Fruit fly (Drosophila melanogaster) whole organism, embryonic: Measurements from ENCODE around the gene vkg.
A peak's percentile ranks its signal among the peaks of the same experiment; 100 is the strongest.

Experiments used
- B-H1 ChIP-seq: fragments of 200-800 bp; sonication (Bioruptor generic); IDR thresholded peaks from 3 replicates; pipeline ENCODE4 v1.3.6; 2022; ENCODE audit warnings: missing biosample characterization, missing genetic modification characterization
- CG10147 ChIP-seq: fragments of 200-800 bp; sonication (Bioruptor generic); optimal IDR thresholded peaks from 2 replicates; lab custom pipeline; 2019; ENCODE audit warnings: missing biosample characterization, mild to moderate bottlenecking, missing genetic modification characterization, moderate library complexity
- CG10366 ChIP-seq: fragments of 200-800 bp; sonication (Bioruptor generic); IDR thresholded peaks from 2 replicates; pipeline ENCODE4 v1.3.6; 2022; ENCODE audit warnings: missing biosample characterization, missing genetic modification characterization
- CG10979 ChIP-seq: fragments of 200-800 bp; sonication (Bioruptor generic); optimal IDR thresholded peaks from 2 replicates; lab custom pipeline; 2018; ENCODE audit warnings: missing biosample characterization, mild to moderate bottlenecking, missing genetic modification characterization, moderate library complexity
- CG11723 ChIP-seq: fragments of 200-800 bp; sonication (Bioruptor generic); optimal IDR thresholded peaks from 2 replicates; lab custom pipeline; 2017; ENCODE audit warnings: missing biosample characterization, mild to moderate bottlenecking, missing genetic modification characterization
- CG13775 ChIP-seq: fragments of 200-800 bp; sonication (Bioruptor generic); optimal IDR thresholded peaks from 3 replicates; lab custom pipeline; 2017; ENCODE audit warnings: missing biosample characterization, mild to moderate bottlenecking, missing genetic modification characterization
- CG1529 ChIP-seq: fragments of 200-800 bp; sonication (Bioruptor generic); optimal IDR thresholded peaks from 3 replicates; lab custom pipeline; 2018; ENCODE audit warnings: missing biosample characterization, missing genetic modification characterization
- CG15601 ChIP-seq: fragments of 200-800 bp; sonication (Bioruptor generic); optimal IDR thresholded peaks from 3 replicates; lab custom pipeline; 2019; ENCODE audit warnings: missing biosample characterization, mild to moderate bottlenecking, missing genetic modification characterization, moderate library complexity
- CG18764 ChIP-seq: fragments of 200-800 bp; sonication (Bioruptor generic); optimal IDR thresholded peaks from 3 replicates; lab custom pipeline; 2016; ENCODE audit warnings: missing biosample characterization, missing genetic modification characterization
- CG2129 ChIP-seq: fragments of 200-800 bp; sonication (Bioruptor generic); IDR thresholded peaks from 2 replicates; pipeline ENCODE4 v1.3.6; 2022; ENCODE audit warnings: missing biosample characterization, missing genetic modification characterization; ENCODE audit not compliant: partially characterized antibody
- CG2875 ChIP-seq: fragments of 200-800 bp; sonication (Bioruptor generic); optimal IDR thresholded peaks from 2 replicates; lab custom pipeline; 2017; ENCODE audit warnings: missing biosample characterization, mild to moderate bottlenecking, missing genetic modification characterization, missing genetic modification reagents
- CG31224 ChIP-seq: fragments of 200-800 bp; sonication (Bioruptor generic); IDR thresholded peaks from 2 replicates; pipeline ENCODE4 v1.3.6; 2022; ENCODE audit warnings: missing biosample characterization, missing genetic modification characterization
- CG4282 ChIP-seq: fragments of 200-800 bp; sonication (Bioruptor generic); optimal IDR thresholded peaks from 2 replicates; lab custom pipeline; 2016; ENCODE audit warnings: missing biosample characterization, missing genetic modification characterization
- CG4730 ChIP-seq: fragments of 200-800 bp; sonication (Bioruptor generic); IDR thresholded peaks from 2 replicates; pipeline ENCODE4 v1.3.6; 2022; ENCODE audit warnings: missing biosample characterization, missing genetic modification characterization
- CG5245 ChIP-seq: fragments of 200-800 bp; sonication (Bioruptor generic); optimal IDR thresholded peaks from 3 replicates; lab custom pipeline; 2016; ENCODE audit warnings: missing biosample characterization, missing genetic modification characterization
- CG6791 ChIP-seq: fragments of 200-800 bp; sonication (Bioruptor generic); IDR thresholded peaks from 3 replicates; pipeline ENCODE4 v1.3.6; 2022; ENCODE audit warnings: missing biosample characterization, missing genetic modification characterization; ENCODE audit not compliant: partially characterized antibody
- CG7963 ChIP-seq: fragments of 200-800 bp; sonication (Bioruptor generic); IDR thresholded peaks from 3 replicates; pipeline ENCODE4 v1.3.6; 2022; ENCODE audit warnings: missing biosample characterization, missing genetic modification characterization; ENCODE audit not compliant: partially characterized antibody
- CG8359 ChIP-seq: fragments of 200-800 bp; sonication (Bioruptor generic); optimal IDR thresholded peaks from 2 replicates; lab custom pipeline; 2017; ENCODE audit warnings: missing biosample characterization, mild to moderate bottlenecking, missing genetic modification characterization, borderline replicate concordance
- CG8924 ChIP-seq: fragments of 200-800 bp; optimal IDR thresholded peaks from 3 replicates; lab custom pipeline; 2019; ENCODE audit warnings: missing biosample characterization, mild to moderate bottlenecking, missing genetic modification characterization, moderate library complexity
- CG9609 ChIP-seq: fragments of 200-800 bp; sonication (Bioruptor generic); optimal IDR thresholded peaks from 3 replicates; lab custom pipeline; 2016; ENCODE audit warnings: missing biosample characterization, missing genetic modification characterization
- Dad ChIP-seq: fragments of 200-800 bp; sonication (Bioruptor generic); optimal IDR thresholded peaks from 3 replicates; lab custom pipeline; 2016; ENCODE audit warnings: missing biosample characterization, missing genetic modification characterization
- Dek ChIP-seq: fragments of 200-800 bp; sonication (Bioruptor generic); optimal IDR thresholded peaks from 3 replicates; lab custom pipeline; 2019; ENCODE audit warnings: missing biosample characterization, mild to moderate bottlenecking, missing genetic modification characterization, moderate library complexity
- Drgx ChIP-seq: fragments of 200-800 bp; sonication (Bioruptor generic); IDR thresholded peaks from 2 replicates; pipeline ENCODE4 v1.3.6; 2022; ENCODE audit warnings: missing biosample characterization, missing genetic modification characterization
- ERR ChIP-seq: fragments of 200-800 bp; sonication (Bioruptor generic); optimal IDR thresholded peaks from 2 replicates; lab custom pipeline; 2016; ENCODE audit warnings: missing biosample characterization, missing genetic modification characterization
- Fer2 ChIP-seq: fragments of 200-800 bp; sonication (Bioruptor generic); optimal IDR thresholded peaks from 2 replicates; lab custom pipeline; 2018; ENCODE audit warnings: missing biosample characterization, mild to moderate bottlenecking, missing genetic modification characterization, moderate library complexity
- HHEX ChIP-seq: fragments of 200-800 bp; sonication (Bioruptor generic); optimal IDR thresholded peaks from 3 replicates; lab custom pipeline; 2017; ENCODE audit warnings: missing biosample characterization, mild to moderate bottlenecking, missing genetic modification characterization, missing genetic modification reagents
- HLH4C ChIP-seq: fragments of 200-800 bp; sonication (Bioruptor generic); IDR thresholded peaks from 3 replicates; pipeline ENCODE4 v1.3.6; 2022; ENCODE audit warnings: missing biosample characterization, missing genetic modification characterization; ENCODE audit not compliant: partially characterized antibody
- Hey ChIP-seq: fragments of 200-800 bp; sonication (Bioruptor generic); optimal IDR thresholded peaks from 3 replicates; lab custom pipeline; 2018; ENCODE audit warnings: missing biosample characterization, mild to moderate bottlenecking, missing genetic modification characterization
- HmgZ ChIP-seq: fragments of 200-800 bp; sonication (Bioruptor generic); optimal IDR thresholded peaks from 2 replicates; lab custom pipeline; 2018; ENCODE audit warnings: missing biosample characterization, mild to moderate bottlenecking, missing genetic modification characterization
- Hmr ChIP-seq: fragments of 200-800 bp; sonication (Bioruptor generic); optimal IDR thresholded peaks from 3 replicates; lab custom pipeline; 2017; ENCODE audit warnings: mild to moderate bottlenecking, missing biosample characterization, missing genetic modification reagents, missing genetic modification characterization
- Myb ChIP-seq: fragments of 200-800 bp; sonication (Bioruptor generic); optimal IDR thresholded peaks from 2 replicates; lab custom pipeline; 2016; ENCODE audit warnings: missing biosample characterization, missing genetic modification characterization
- NFAT ChIP-seq: fragments of 200-800 bp; sonication (Bioruptor generic); IDR thresholded peaks from 2 replicates; pipeline ENCODE4 v1.3.6; 2022; ENCODE audit warnings: missing biosample characterization, missing genetic modification characterization
- Oli ChIP-seq: fragments of 200-800 bp; sonication (Bioruptor generic); optimal IDR thresholded peaks from 2 replicates; lab custom pipeline; 2018; ENCODE audit warnings: missing biosample characterization, mild to moderate bottlenecking, missing genetic modification characterization, moderate library complexity
- TFAM ChIP-seq: fragments of 200-800 bp; sonication (Bioruptor generic); optimal IDR thresholded peaks from 2 replicates; lab custom pipeline; 2017; ENCODE audit warnings: missing biosample characterization, missing genetic modification characterization, inconsistent platforms
- az2 ChIP-seq: fragments of 200-800 bp; sonication (Bioruptor generic); optimal IDR thresholded peaks from 3 replicates; lab custom pipeline; 2016; ENCODE audit warnings: missing biosample characterization, missing genetic modification characterization
- bcd ChIP-seq: fragments of 200-800 bp; sonication (Bioruptor generic); optimal IDR thresholded peaks from 2 replicates; lab custom pipeline; 2017; ENCODE audit warnings: missing biosample characterization, mild to moderate bottlenecking, missing genetic modification characterization
- cato ChIP-seq: fragments of 200-800 bp; sonication (Bioruptor generic); optimal IDR thresholded peaks from 2 replicates; lab custom pipeline; 2016; ENCODE audit warnings: missing biosample characterization, missing genetic modification characterization, borderline replicate concordance
- corto ChIP-seq: fragments of 200-800 bp; sonication (Bioruptor generic); optimal IDR thresholded peaks from 2 replicates; lab custom pipeline; 2016; ENCODE audit warnings: missing biosample characterization, mild to moderate bottlenecking, missing genetic modification characterization, moderate library complexity
- fu2 ChIP-seq: fragments of 200-800 bp; sonication (Bioruptor generic); optimal IDR thresholded peaks from 2 replicates; lab custom pipeline; 2016; ENCODE audit warnings: missing biosample characterization, missing genetic modification characterization
- kay ChIP-seq: fragments of 200-800 bp; sonication (Bioruptor generic); optimal IDR thresholded peaks from 2 replicates; lab custom pipeline; 2016; ENCODE audit warnings: missing biosample characterization, missing genetic modification characterization
- lmd ChIP-seq: fragments of 200-800 bp; sonication (Bioruptor generic); IDR thresholded peaks from 2 replicates; pipeline ENCODE4 v1.3.6; 2022; ENCODE audit warnings: missing biosample characterization, missing genetic modification characterization
- lola ChIP-seq, 3 experiments: fragments of >200 bp in 2 of 3; fragments of 200-800 bp in 1 of 3; sonication (Bioruptor generic) in 1 of 3; optimal IDR thresholded peaks; 2 replicates each; lab custom pipeline; 2017 to 2019; ENCODE audit warnings: missing biosample characterization in 3 of 3, missing genetic modification characterization in 3 of 3, mild to moderate bottlenecking in 1 of 3, moderate library complexity in 1 of 3
- luna ChIP-seq: fragments of 200-800 bp; sonication (Bioruptor generic); optimal IDR thresholded peaks from 2 replicates; lab custom pipeline; 2016; ENCODE audit warnings: missing biosample characterization, missing genetic modification characterization
- nau ChIP-seq: fragments of 200-800 bp; sonication (Bioruptor generic); optimal IDR thresholded peaks from 3 replicates; lab custom pipeline; 2017; ENCODE audit warnings: missing biosample characterization, mild to moderate bottlenecking, missing genetic modification characterization, missing genetic modification reagents
- nom ChIP-seq: fragments of 200-800 bp; sonication (Bioruptor generic); optimal IDR thresholded peaks from 2 replicates; lab custom pipeline; 2017; ENCODE audit warnings: missing biosample characterization, missing genetic modification characterization, mild to moderate bottlenecking, moderate library complexity, missing genetic modification reagents
- pita ChIP-seq: fragments of 200-800 bp; sonication (Bioruptor generic); optimal IDR thresholded peaks from 2 replicates; lab custom pipeline; 2017; ENCODE audit warnings: missing biosample characterization, mild to moderate bottlenecking, missing genetic modification characterization
- pzg ChIP-seq: fragments of 200-800 bp; sonication (Bioruptor generic); optimal IDR thresholded peaks from 3 replicates; lab custom pipeline; 2018; ENCODE audit warnings: missing biosample characterization, mild to moderate bottlenecking, missing genetic modification characterization, moderate library complexity
- sd ChIP-seq: fragments of 200-800 bp; sonication (Bioruptor generic); optimal IDR thresholded peaks from 3 replicates; lab custom pipeline; 2018; ENCODE audit warnings: missing biosample characterization, mild to moderate bottlenecking, missing genetic modification characterization, moderate library complexity
- stwl ChIP-seq: fragments of 200-800 bp; sonication (Bioruptor generic); optimal IDR thresholded peaks from 3 replicates; lab custom pipeline; 2018; ENCODE audit warnings: missing biosample characterization, mild to moderate bottlenecking, missing genetic modification characterization, moderate library complexity

The vkg gene

dm6 chr2L:5052367-5052914 is 24.4 kb upstream of the vkg start, which contains the start of gene senju (continued):
- TF ChIP-seq Dad (GFP tag; lab: Kevin White, UChicago) (peak; percentile 88), kay (peak; percentile 70), lola (GFP tag; optimal IDR thresholded peaks at IDR 0.05; lab: Kevin White, UChicago) (peak in 1 of 3 experiments; percentile 57), CG10979 (tag; lab: Kevin White, UChicago) (peak; percentile 76), CG18764 (GFP tag; lab: Kevin White, UChicago) (peak; percentile 74), Hmr (peak; percentile 91), nom (peak; percentile 74), CG13775 (GFP tag; lab: Kevin White, UChicago) (peak; percentile 84), sd (tag; lab: Kevin White, UChicago) (peak; percentile 73), CG11723 (peak; percentile 81), corto (GFP tag; lab: Kevin White, UChicago) (peak; percentile 54), CG8924 (peak; percentile 82), lmd (GFP tag; lab: Robert Waterston, UW) (peak; percentile 86), CG10366 (GFP tag; lab: Robert Waterston, UW) (peak; percentile 82), pita (GFP tag; lab: Kevin White, UChicago) (no peak), CG8359 (GFP tag; lab: Kevin White, UChicago) (peak; percentile 63), CG2875 (GFP tag; lab: Kevin White, UChicago) (peak; percentile 80), CG31224 (peak; percentile 63), CG15601 (tag; lab: Kevin White, UChicago) (peak; percentile 45), TFAM (GFP tag; lab: Kevin White, UChicago) (no peak), Dek (tag; lab: Kevin White, UChicago) (peak; percentile 75), CG2129 (GFP tag; lab: Robert Waterston, UW) (no peak), ERR (peak; percentile 56), B-H1 (GFP tag; lab: Robert Waterston, UW) (peak; percentile 73), HmgZ (tag; lab: Kevin White, UChicago) (peak; percentile 88), NFAT (peak; percentile 79), CG4730 (peak; percentile 57), CG10147 (GFP tag; lab: Kevin White, UChicago) (peak; percentile 64), bcd (peak; percentile 83), CG1529 (GFP tag; lab: Kevin White, UChicago) (peak; percentile 72), Myb (peak; percentile 79), HHEX (GFP tag; lab: Kevin White, UChicago) (peak; percentile 80), stwl (tag; lab: Kevin White, UChicago) (peak; percentile 79), Fer2 (tag; lab: Kevin White, UChicago) (peak; percentile 62), pzg (peak; percentile 95), CG9609 (GFP tag; lab: Kevin White, UChicago) (peak; percentile 87), CG4282 (peak; percentile 60), Oli (tag; lab: Kevin White, UChicago) (peak; percentile 78), Hey (tag; lab: Kevin White, UChicago) (peak; percentile 69), HLH4C (0 out of 3 replicates have a peak, but pooled peaks have one; percentile 27), az2 (peak; percentile 88), fu2 (GFP tag; lab: Kevin White, UChicago) (peak; percentile 88), CG6791 (GFP tag; lab: Robert Waterston, UW) (peak; percentile 54), Drgx (peak; percentile 81), CG7963 (GFP tag; lab: Robert Waterston, UW) (no peak), CG5245 (peak; percentile 80), cato (GFP tag; lab: Kevin White, UChicago) (peak; percentile 58), luna (GFP tag; lab: Kevin White, UChicago) (peak; percentile 46), nau (GFP tag; lab: Kevin White, UChicago) (peak; percentile 81)
